Worm (Caenorhabditis elegans) whole organism, midembryonic: Measurements from ENCODE around the gene F11A5.17.

Experiments
- T22C8.4 ChIP-seq: fragments of 200-800 bp; sonication (Bioruptor generic); IDR thresholded peaks from 2 replicates; pipeline ENCODE4 v1.3.6; 2022; ENCODE audit warnings: missing genetic modification characterization, missing compliant biosample characterization
- cog-1 ChIP-seq: sonication (generic microtip); optimal IDR thresholded peaks from 2 replicates; lab custom pipeline; 2016; ENCODE audit warnings: missing genetic modification characterization, missing compliant biosample characterization
- flt-1 ChIP-seq: fragments of 200-800 bp; sonication (Bioruptor generic); IDR thresholded peaks from 2 replicates; pipeline ENCODE4 v1.3.6; 2022; ENCODE audit warnings: missing genetic modification characterization, missing compliant biosample characterization
- klf-2 ChIP-seq: fragments of 200-800 bp; sonication (Bioruptor generic); conservative IDR thresholded peaks from 2 replicates; pipeline ENCODE4 v1.3.6; 2022; ENCODE audit warnings: missing genetic modification reagents, missing genetic modification characterization, missing compliant biosample characterization
- med-1 ChIP-seq: sonication (generic microtip); optimal IDR thresholded peaks from 2 replicates; lab custom pipeline; 2017; ENCODE audit warnings: missing genetic modification characterization, mild to moderate bottlenecking, missing compliant biosample characterization, antibody characterized with exemption, missing genetic modification reagents; ENCODE audit not compliant: insufficient read depth
- ref-1 ChIP-seq: fragments of 200-800 bp; sonication (Bioruptor generic); conservative IDR thresholded peaks from 2 replicates; pipeline ENCODE4 v1.3.6; 2022; ENCODE audit warnings: missing genetic modification reagents, missing genetic modification characterization, missing compliant biosample characterization
- tab-1 ChIP-seq: fragments of 200-800 bp; sonication (Bioruptor generic); IDR thresholded peaks from 2 replicates; pipeline ENCODE4 v1.3.6; 2022; ENCODE audit warnings: missing genetic modification characterization, missing compliant biosample characterization
- ztf-23 ChIP-seq: fragments of 200-800 bp; sonication (Bioruptor generic); IDR thresholded peaks from 2 replicates; pipeline ENCODE4 v1.3.6; 2022; ENCODE audit warnings: missing genetic modification reagents, missing genetic modification characterization, missing compliant biosample characterization
- ztf-29 ChIP-seq: fragments of 200-800 bp; sonication (Bioruptor generic); IDR thresholded peaks from 2 replicates; pipeline ENCODE4 v1.3.6; 2022; ENCODE audit warnings: missing genetic modification reagents, missing genetic modification characterization, missing compliant biosample characterization

DNA sequence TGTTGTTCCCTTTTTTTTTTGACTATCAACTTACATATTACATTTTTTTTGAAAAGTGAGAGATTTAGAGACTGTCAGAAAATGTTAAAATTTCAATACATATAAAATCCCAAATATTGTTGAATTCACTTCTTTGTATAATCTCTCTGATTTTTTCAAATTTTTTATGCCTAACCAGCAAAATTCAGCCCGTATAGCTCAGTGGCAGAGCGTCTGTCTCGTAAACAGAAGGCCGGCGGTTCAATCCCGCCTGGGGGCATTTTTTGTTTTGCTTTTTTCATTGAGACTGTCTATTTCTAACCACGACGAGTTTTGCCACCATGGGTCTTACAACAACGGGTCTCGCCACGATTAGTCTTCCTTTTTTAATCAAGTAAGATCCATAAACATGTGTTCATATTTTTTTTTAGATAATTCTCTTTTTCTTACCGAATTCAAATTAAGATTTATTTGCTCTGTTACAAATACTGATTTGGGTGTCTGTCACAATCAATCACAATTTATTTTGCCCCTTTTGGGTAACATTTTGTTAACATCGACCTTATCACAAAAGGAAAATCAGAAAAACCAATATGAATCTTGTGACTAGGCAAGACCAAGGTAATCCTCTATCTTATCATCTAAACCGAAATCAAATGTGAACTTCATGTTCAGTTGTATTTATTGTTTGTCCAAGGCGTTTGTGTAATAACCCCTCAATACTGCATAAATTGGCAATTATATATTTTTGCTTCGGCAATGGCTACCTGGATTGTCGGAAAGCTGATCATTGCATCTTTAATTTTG, 17.3 kb downstream of the F11A5.17 start, which contains the start of gene glc-1:
- TF ChIP-seq klf-2 (GFP tag; lab: Robert Waterston, UW) (no peak), T22C8.4 (GFP tag; lab: Robert Waterston, UW) (no peak), tab-1 (GFP tag; lab: Robert Waterston, UW) (no peak), flt-1 (GFP tag; lab: Robert Waterston, UW) (no peak), ztf-29 (GFP tag; lab: Robert Waterston, UW) (no peak), cog-1 (tag; lab: Kevin White, UChicago) (no peak), ref-1 (no peak), med-1 (no peak), ztf-23 (GFP tag; lab: Robert Waterston, UW) (no peak)
